Fruit fly (Drosophila melanogaster): Measurements from ENCODE around the gene CG13010.
A peak's percentile ranks its signal among the peaks of the same experiment; 100 is the strongest.

CG13010 gene

DNA sequence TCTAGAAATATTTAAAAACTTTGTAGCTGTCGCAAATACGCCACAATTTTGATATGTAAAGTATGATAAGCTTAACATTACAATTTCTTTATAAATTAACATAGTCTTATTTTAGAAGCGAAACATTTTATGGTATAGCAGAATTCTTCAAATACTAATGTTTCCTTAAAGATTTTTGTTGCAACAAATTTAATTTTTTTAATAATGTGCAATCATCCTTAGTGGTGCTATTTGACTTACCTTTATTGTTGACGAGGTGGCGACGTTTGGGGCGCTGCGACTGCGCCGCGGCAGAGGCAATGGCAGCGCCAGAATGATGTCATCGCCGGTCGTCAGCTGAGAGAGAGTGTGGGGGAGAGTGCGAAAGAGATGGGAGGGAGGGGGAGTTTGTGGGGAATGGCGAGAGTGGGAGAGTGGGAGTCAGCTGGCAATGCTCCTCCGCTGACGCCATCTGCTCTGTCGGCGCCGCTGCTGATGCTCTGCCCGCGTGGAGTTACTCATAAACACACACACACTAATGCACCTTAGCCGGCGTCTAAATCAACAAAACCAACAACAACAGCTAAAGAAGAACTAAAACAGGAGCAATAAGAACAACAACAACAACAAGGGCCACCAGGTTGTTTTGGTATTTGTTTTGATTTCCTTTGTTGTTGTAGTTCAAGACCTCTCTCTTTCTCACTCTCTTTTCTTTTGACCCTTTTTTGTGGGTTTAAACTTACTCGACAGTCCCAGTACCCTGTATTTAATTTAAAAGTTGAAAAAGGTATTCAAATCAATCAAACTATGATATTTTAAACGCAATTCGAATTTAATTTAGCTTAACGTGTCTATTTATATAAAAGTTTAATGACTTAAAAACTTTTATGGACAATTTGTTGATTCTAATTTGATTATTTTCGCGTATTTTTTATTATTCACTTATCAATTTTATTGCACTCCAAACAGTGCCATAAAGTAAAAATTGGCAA lies 44.7 kb upstream of the CG13010 start (continued):
- TF ChIP-seq Chrac-16 (GFP tag; optimal IDR thresholded peaks at IDR 0.05) (peak; percentile 49), run (tag; optimal IDR thresholded peaks at IDR 0.05) (peak; percentile 80), CG32767 (GFP tag; IDR thresholded peaks at IDR 0.05) (peak; percentile 78), Nf-YA (GFP tag; IDR thresholded peaks at IDR 0.05) (no peak), Hr39 (optimal IDR thresholded peaks at IDR 0.05) (no peak), HLH4C (GFP tag; IDR thresholded peaks at IDR 0.05; ENCODE audit: partially characterized antibody) (no peak), Sry-δ (GFP tag; optimal IDR thresholded peaks at IDR 0.05) (no peak), CG6791 (GFP tag; IDR thresholded peaks at IDR 0.05; ENCODE audit: partially characterized antibody) (no peak), Meics (GFP tag; optimal IDR thresholded peaks at IDR 0.05) (peak; percentile 66), CG7357 (GFP tag; IDR thresholded peaks at IDR 0.05) (peak; percentile 54; the same call in 2 of the 3 replicates), kay (GFP tag; optimal IDR thresholded peaks at IDR 0.05) (peak; percentile 21), so (GFP tag; IDR thresholded peaks at IDR 0.05) (peak; percentile 68; the same call in 2 of the 3 replicates), HLH3B (GFP tag; IDR thresholded peaks at IDR 0.05) (peak; percentile 54), dmrt11E (tag; optimal IDR thresholded peaks at IDR 0.05) (peak; percentile 69), CG16863 (GFP tag; optimal IDR thresholded peaks at IDR 0.05) (peak; percentile 19), Scr (GFP tag; IDR thresholded peaks at IDR 0.05; ENCODE audit: partially characterized antibody) (no peak), oc (tag; optimal IDR thresholded peaks at IDR 0.05) (peak; percentile 50), CG8359 (GFP tag; optimal IDR thresholded peaks at IDR 0.05; ENCODE audit: borderline replicate concordance) (no peak), gem (tag; optimal IDR thresholded peaks at IDR 0.05) (peak; percentile 91), bowl (GFP tag; IDR thresholded peaks at IDR 0.05) (no peak), CG10959 (GFP tag; IDR thresholded peaks at IDR 0.05) (0 out of 2 replicates have a peak, but pooled peaks have one; percentile 24), CTCF (GFP tag; optimal IDR thresholded peaks at IDR 0.05) (peak; percentile 48), ap (GFP tag; IDR thresholded peaks at IDR 0.05) (0 out of 2 replicates have a peak, but pooled peaks have one; percentile 10), pum (GFP tag; optimal IDR thresholded peaks at IDR 0.05) (peak; percentile 10), CG30020 (tag; optimal IDR thresholded peaks at IDR 0.05) (no peak), trh (GFP tag; optimal IDR thresholded peaks at IDR 0.05) (no peak), CG8089 (GFP tag; optimal IDR thresholded peaks at IDR 0.05) (no peak), HmgD (GFP tag; optimal IDR thresholded peaks at IDR 0.05) (no peak), Fer1 (GFP tag; optimal IDR thresholded peaks at IDR 0.05) (peak; percentile 67), CG4854 (GFP tag; optimal IDR thresholded peaks at IDR 0.05) (no peak), CG9215 (GFP tag; IDR thresholded peaks at IDR 0.05) (peak; percentile 82), ind (GFP tag; optimal IDR thresholded peaks at IDR 0.05) (peak; percentile 34), CG43689 (GFP tag; IDR thresholded peaks at IDR 0.05) (peak; percentile 19; the same call in 1 of the 2 replicates), trem (tag; optimal IDR thresholded peaks at IDR 0.05) (peak; percentile 13), CG10979 (tag; optimal IDR thresholded peaks at IDR 0.05) (peak; percentile 65), sima (GFP tag; optimal IDR thresholded peaks at IDR 0.05) (no peak), CG18764 (GFP tag; optimal IDR thresholded peaks at IDR 0.05) (peak; percentile 10), esg (GFP tag; conservative IDR thresholded peaks at IDR 0.05) (peak; percentile 45), CG9727 (GFP tag; optimal IDR thresholded peaks at IDR 0.05) (peak; percentile 78), Opbp (GFP tag; IDR thresholded peaks at IDR 0.05; ENCODE audit: partially characterized antibody) (no peak), CG3163 (GFP tag; optimal IDR thresholded peaks at IDR 0.05) (no peak), ewg (GFP tag; optimal IDR thresholded peaks at IDR 0.05) (peak; percentile 59), jigr1 (GFP tag; IDR thresholded peaks at IDR 0.05) (no peak), gt (GFP tag; IDR thresholded peaks at IDR 0.05) (no peak), CG1529 (GFP tag; optimal IDR thresholded peaks at IDR 0.05) (peak; percentile 67), sd (tag; optimal IDR thresholded peaks at IDR 0.05) (peak; percentile 59), CG12769 (tag; optimal IDR thresholded peaks at IDR 0.05) (peak; percentile 38), Ets97D (GFP tag; optimal IDR thresholded peaks at IDR 0.05) (no peak), ase (GFP tag; IDR thresholded peaks at IDR 0.05) (peak; percentile 55; the same call in 2 of the 3 replicates)

All from whole organism, embryonic.